Worm (Caenorhabditis elegans) whole organism, L4 larva: ENCODE data around the gene T08D10.4.

Experiments used
- D1046.2 ChIP-seq: fragments of 200-800 bp; sonication (Bioruptor generic); IDR thresholded peaks from 2 replicates; pipeline ENCODE4 v1.3.6; 2022; ENCODE audit warnings: missing genetic modification characterization, missing compliant biosample characterization
- R02D3.7 ChIP-seq: fragments of 150-350 bp; sonication (generic microtip); optimal IDR thresholded peaks from 3 replicates; lab custom pipeline; 2014; ENCODE audit warnings: missing biosample characterization, missing genetic modification characterization
- T20F7.1 ChIP-seq: fragments of 200-800 bp; sonication (Bioruptor generic); optimal IDR thresholded peaks from 2 replicates; lab custom pipeline; 2018; ENCODE audit warnings: mild to moderate bottlenecking, missing genetic modification characterization, missing compliant biosample characterization
- Y105C5A.15 ChIP-seq: fragments of 200-800 bp; sonication (Bioruptor generic); IDR thresholded peaks from 2 replicates; pipeline ENCODE4 v1.3.6; 2022; ENCODE audit warnings: missing genetic modification characterization, missing compliant biosample characterization
- Y48G9A.11 ChIP-seq: fragments of 200-800 bp; sonication (Bioruptor generic); IDR thresholded peaks from 2 replicates; pipeline ENCODE4 v1.3.6; 2022; ENCODE audit warnings: missing genetic modification reagents, missing genetic modification characterization, missing compliant biosample characterization
- ZK337.2 ChIP-seq: fragments of 200-800 bp; sonication (Bioruptor generic); IDR thresholded peaks from 2 replicates; pipeline ENCODE4 v1.3.6; 2022; ENCODE audit warnings: missing genetic modification reagents, missing genetic modification characterization, missing compliant biosample characterization
- aha-1 ChIP-seq: fragments of 150-350 bp; peaks from one replicate; lab custom pipeline; 2014; ENCODE audit warnings: missing biosample characterization, missing genetic modification characterization
- aly-2 ChIP-seq: sonication (generic microtip); optimal IDR thresholded peaks from 2 replicates; lab custom pipeline; 2018; ENCODE audit warnings: missing biosample characterization, missing genetic modification characterization
- attf-4 ChIP-seq: sonication (generic microtip); optimal IDR thresholded peaks from 3 replicates; lab custom pipeline; 2017; ENCODE audit warnings: missing biosample characterization, missing genetic modification characterization
- ceh-44 ChIP-seq: fragments of 200-800 bp; sonication (Bioruptor generic); IDR thresholded peaks from 2 replicates; pipeline ENCODE4 v1.3.6; 2022; ENCODE audit warnings: missing genetic modification reagents, missing genetic modification characterization, missing compliant biosample characterization
- daf-12 ChIP-seq: fragments of 150-350 bp; optimal IDR thresholded peaks from 2 replicates; lab custom pipeline; 2014; ENCODE audit warnings: missing biosample characterization, missing genetic modification reagents, missing genetic modification characterization
- daf-16 ChIP-seq, 3 experiments: sonication (generic microtip); optimal IDR thresholded peaks; 2 replicates each; lab custom pipeline; 2016 to 2017; ENCODE audit warnings: missing genetic modification characterization in 3 of 3, missing genetic modification reagents in 3 of 3, mild to moderate bottlenecking in 2 of 3, missing compliant biosample characterization in 2 of 3, missing biosample characterization in 1 of 3, moderate library complexity in 1 of 3
- dmd-6 ChIP-seq: fragments of 200-800 bp; sonication (Bioruptor generic); IDR thresholded peaks from 2 replicates; pipeline ENCODE4 v1.3.6; 2022; ENCODE audit warnings: missing genetic modification reagents, missing genetic modification characterization, missing compliant biosample characterization
- duxl-1 ChIP-seq: sonication (generic microtip); optimal IDR thresholded peaks from 2 replicates; lab custom pipeline; 2016; ENCODE audit warnings: mild to moderate bottlenecking, missing genetic modification characterization, moderate library complexity, missing compliant biosample characterization; ENCODE audit not compliant: poor library complexity
- dve-1 ChIP-seq: sonication (generic microtip); optimal IDR thresholded peaks from 2 replicates; lab custom pipeline; 2017; ENCODE audit warnings: antibody characterized with exemption, mild to moderate bottlenecking, missing genetic modification characterization, missing compliant biosample characterization; ENCODE audit not compliant: insufficient read depth
- fos-1 ChIP-seq: fragments of 150-350 bp; optimal IDR thresholded peaks from 2 replicates; lab custom pipeline; 2014; ENCODE audit warnings: missing biosample characterization, missing genetic modification characterization
- hif-1 ChIP-seq, 2 experiments: sonication (generic microtip); optimal IDR thresholded peaks; 2 replicates each; lab custom pipeline; 2016 to 2017; ENCODE audit warnings: missing compliant biosample characterization in 2 of 2, missing genetic modification characterization in 2 of 2, missing genetic modification reagents in 2 of 2, missing genotype in 2 of 2, mild to moderate bottlenecking in 1 of 2
- hmg-1.1 ChIP-seq: fragments of 200-800 bp; sonication (Bioruptor generic); IDR thresholded peaks from 2 replicates; pipeline ENCODE4 v1.3.6; 2022; ENCODE audit warnings: missing genetic modification reagents, missing genetic modification characterization, missing compliant biosample characterization
- jun-1 ChIP-seq: fragments of 150-350 bp; optimal IDR thresholded peaks from 2 replicates; lab custom pipeline; 2014; ENCODE audit warnings: missing biosample characterization, missing genetic modification reagents, missing genetic modification characterization
- lin-1 ChIP-seq: fragments of 200-800 bp; sonication (Bioruptor generic); IDR thresholded peaks from 2 replicates; pipeline ENCODE4 v1.3.6; 2022; ENCODE audit warnings: missing genetic modification reagents, missing genetic modification characterization, missing compliant biosample characterization
- madf-5 ChIP-seq, 2 experiments: fragments of 200-800 bp; sonication (Bioruptor generic); IDR thresholded peaks; 2 replicates each; pipeline ENCODE4 v1.3.6; 2022; ENCODE audit warnings: missing compliant biosample characterization in 2 of 2, missing genetic modification characterization in 2 of 2
- mep-1 ChIP-seq: fragments of 150-350 bp; sonication (generic microtip); optimal IDR thresholded peaks from 3 replicates; lab custom pipeline; 2014; ENCODE audit warnings: missing biosample characterization, missing genetic modification characterization
- nhr-11 ChIP-seq: fragments of 150-350 bp; optimal IDR thresholded peaks from 2 replicates; lab custom pipeline; 2014; ENCODE audit warnings: missing biosample characterization, missing genetic modification characterization
- nhr-237 ChIP-seq: sonication (generic microtip); optimal IDR thresholded peaks from 2 replicates; lab custom pipeline; 2017; ENCODE audit warnings: missing biosample characterization, missing genetic modification characterization
- nhr-28 ChIP-seq: fragments of 150-350 bp; optimal IDR thresholded peaks from 2 replicates; lab custom pipeline; 2014; ENCODE audit warnings: missing biosample characterization, missing genetic modification characterization
- nhr-42 ChIP-seq: fragments of 200-800 bp; sonication (Bioruptor generic); IDR thresholded peaks from 2 replicates; pipeline ENCODE4 v1.3.6; 2022; ENCODE audit warnings: missing genetic modification characterization, missing compliant biosample characterization
- nhr-6 ChIP-seq: fragments of 150-350 bp; optimal IDR thresholded peaks from 2 replicates; lab custom pipeline; 2014; ENCODE audit warnings: missing biosample characterization, missing genetic modification characterization
- nhr-77 ChIP-seq: fragments of 150-350 bp; optimal IDR thresholded peaks from 2 replicates; lab custom pipeline; 2014; ENCODE audit warnings: missing biosample characterization, missing genetic modification characterization
- pha-4 ChIP-seq, 2 experiments: fragments of 150-350 bp in 1 of 2; fragments of 200-800 bp in 1 of 2; sonication (Bioruptor generic) in 1 of 2; IDR thresholded peaks in 1 of 2; optimal IDR thresholded peaks in 1 of 2; 2 replicates each; pipeline versions ENCODE4 v1.3.6 to Lab custom; 2014 to 2022; ENCODE audit warnings: missing genetic modification characterization in 2 of 2, missing genetic modification reagents in 2 of 2, missing biosample characterization in 1 of 2, missing compliant biosample characterization in 1 of 2
- php-3 ChIP-seq: fragments of 200-800 bp; sonication (Bioruptor generic); IDR thresholded peaks from 2 replicates; pipeline ENCODE4 v1.3.6; 2022; ENCODE audit warnings: missing genetic modification reagents, missing genetic modification characterization, missing compliant biosample characterization
- pqm-1 ChIP-seq: sonication (generic microtip); optimal IDR thresholded peaks from 2 replicates; lab custom pipeline; 2017; ENCODE audit warnings: missing biosample characterization, missing genetic modification characterization
- rbr-2 ChIP-seq: sonication (generic microtip); optimal IDR thresholded peaks from 2 replicates; lab custom pipeline; 2016; ENCODE audit warnings: missing genotype, missing genetic modification characterization, missing compliant biosample characterization
- skn-1 ChIP-seq: fragments of 150-350 bp; optimal IDR thresholded peaks from 2 replicates; lab custom pipeline; 2014; ENCODE audit warnings: missing biosample characterization, missing genetic modification characterization
- snpc-4 ChIP-seq: fragments of 150-350 bp; optimal IDR thresholded peaks from 2 replicates; lab custom pipeline; 2014; ENCODE audit warnings: missing biosample characterization, missing genetic modification characterization
- spr-1 ChIP-seq: sonication (generic microtip); optimal IDR thresholded peaks from 2 replicates; lab custom pipeline; 2016; ENCODE audit warnings: mild to moderate bottlenecking, missing genetic modification characterization, missing compliant biosample characterization
- tra-1 ChIP-seq: fragments of 200-800 bp; sonication (Bioruptor generic); IDR thresholded peaks from 2 replicates; pipeline ENCODE4 v1.3.6; 2022; ENCODE audit warnings: missing genetic modification reagents, missing genetic modification characterization, missing compliant biosample characterization
- unc-130 ChIP-seq: sonication (generic microtip); optimal IDR thresholded peaks from 2 replicates; lab custom pipeline; 2016; ENCODE audit warnings: missing genetic modification reagents, missing genetic modification characterization, missing compliant biosample characterization
- vab-7 ChIP-seq: fragments of 200-800 bp; sonication (Bioruptor generic); IDR thresholded peaks from 2 replicates; pipeline ENCODE4 v1.3.6; 2022; ENCODE audit warnings: missing genetic modification reagents, missing genetic modification characterization, missing compliant biosample characterization
- zip-2 ChIP-seq: fragments of 150-350 bp; optimal IDR thresholded peaks from 2 replicates; lab custom pipeline; 2014; ENCODE audit warnings: missing biosample characterization, missing genetic modification characterization

Gene T08D10.4

DNA sequence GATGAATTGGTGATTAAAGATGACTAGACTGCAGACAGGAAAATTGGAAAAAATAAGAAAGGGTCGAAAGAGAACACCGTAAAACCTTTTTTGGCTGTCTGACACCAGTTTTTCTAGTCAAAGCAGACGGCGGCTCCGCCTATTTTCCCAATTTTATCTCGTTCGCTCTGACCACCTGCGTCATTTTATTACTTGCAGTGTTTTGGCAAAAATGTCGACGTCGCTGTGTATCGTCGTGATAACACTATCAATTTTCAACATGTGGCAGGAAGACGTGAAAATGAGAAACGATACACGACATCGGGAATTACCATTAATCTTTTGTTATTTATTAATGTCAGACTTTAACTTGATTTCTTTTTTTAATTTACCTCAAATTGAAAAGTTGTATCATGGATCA, 43.1 kb downstream of the T08D10.4 start, which contains the start of gene Y62H9A.15 (continued):
- TF ChIP-seq madf-5 (GFP tag; IDR thresholded peaks at IDR 0.05; lab: Robert Waterston, UW) (no peak), mep-1 (tag; lab: Kevin White, UChicago) (no peak), snpc-4 (tag; lab: Kevin White, UChicago) (no peak), hmg-1.1 (GFP tag; lab: Robert Waterston, UW) (no peak), aha-1 (peak; percentile 6), daf-12 (no peak), Y105C5A.15 (no peak), duxl-1 (tag; lab: Kevin White, UChicago) (no peak), php-3 (GFP tag; lab: Robert Waterston, UW) (no peak), ZK337.2 (GFP tag; lab: Robert Waterston, UW) (no peak), ceh-44 (GFP tag; lab: Robert Waterston, UW) (no peak), aly-2 (tag; lab: Kevin White, UChicago) (no peak), pha-4 (GFP tag; IDR thresholded peaks at IDR 0.05; lab: Robert Waterston, UW) (no peak), pha-4 (tag; optimal IDR thresholded peaks at IDR 0.05; lab: Kevin White, UChicago) (no peak), nhr-28 (peak; percentile 19), unc-130 (GFP tag; lab: Kevin White, UChicago) (no peak), dmd-6 (peak; percentile 33; the same call in 1 of the 2 replicates), vab-7 (GFP tag; lab: Robert Waterston, UW) (no peak), rbr-2 (tag; lab: Kevin White, UChicago) (no peak), skn-1 (tag; lab: Kevin White, UChicago) (no peak), zip-2 (tag; lab: Kevin White, UChicago) (no peak), D1046.2 (GFP tag; lab: Robert Waterston, UW) (no peak), attf-4 (tag; lab: Kevin White, UChicago) (no peak), jun-1 (tag; lab: Kevin White, UChicago) (no peak), nhr-6 (tag; lab: Kevin White, UChicago) (no peak), fos-1 (tag; lab: Kevin White, UChicago) (no peak), nhr-237 (tag; lab: Kevin White, UChicago) (no peak), nhr-11 (tag; lab: Kevin White, UChicago) (no peak), Y48G9A.11 (GFP tag; lab: Robert Waterston, UW) (no peak)

DNA sequence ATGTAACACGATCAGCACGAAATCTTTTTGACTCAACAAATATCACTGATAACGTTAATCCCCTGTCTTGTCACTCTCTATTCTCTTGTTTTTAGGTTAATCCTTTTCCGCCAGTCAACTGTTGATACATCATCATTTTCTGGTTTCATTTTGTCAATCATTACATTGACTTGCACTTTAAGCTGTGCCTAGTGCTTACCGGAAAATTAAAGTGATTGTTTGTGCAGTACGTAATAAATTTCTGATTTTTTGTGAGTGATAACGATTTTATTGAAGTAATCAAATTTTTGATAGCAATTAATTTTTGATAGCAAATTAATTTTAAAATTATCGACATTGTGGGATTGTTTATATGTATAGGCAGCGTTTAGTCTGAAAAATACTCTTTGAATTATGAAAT, 44.0 kb downstream of the T08D10.4 start:
- TF ChIP-seq dve-1 (tag; lab: Kevin White, UChicago) = peak; percentile 62
- TF ChIP-seq tra-1 (GFP tag; lab: Robert Waterston, UW) = peak; percentile 55; the same call in 1 of the 2 replicates
- TF ChIP-seq pqm-1 = peak; percentile 89
- no peak for TF ChIP-seq spr-1 (tag; lab: Kevin White, UChicago)
- no peak for TF ChIP-seq nhr-42 (GFP tag; lab: Robert Waterston, UW)
- TF ChIP-seq T20F7.1 (GFP tag; lab: Kevin White, UChicago) = no peak
- TF ChIP-seq daf-16 (GFP tag; optimal IDR thresholded peaks at IDR 0.05; lab: Kevin White, UChicago) = no peak
- peak; percentile 94 for TF ChIP-seq daf-16 (tag; optimal IDR thresholded peaks at IDR 0.05; lab: Kevin White, UChicago)
- TF ChIP-seq R02D3.7 (tag; lab: Kevin White, UChicago) = no peak
- peak; percentile 85 for TF ChIP-seq nhr-77
- TF ChIP-seq php-3 (GFP tag; lab: Robert Waterston, UW) = peak; percentile 90
- TF ChIP-seq hif-1 (tag; optimal IDR thresholded peaks at IDR 0.05; lab: Kevin White, UChicago) = no peak
- peak; percentile 61 for TF ChIP-seq nhr-28
- peak; percentile 67 for TF ChIP-seq dmd-6
- TF ChIP-seq lin-1 (GFP tag; lab: Robert Waterston, UW) = 0 out of 2 replicates have a peak, but pooled peaks have one; percentile 29
